Fruit fly (Drosophila melanogaster) whole organism, prepupa: Measurements from ENCODE around the gene Hml.

Experiments used
- Blimp-1 ChIP-seq: fragments of 200-800 bp; sonication (Bioruptor generic); optimal IDR thresholded peaks from 3 replicates; lab custom pipeline; 2017; ENCODE audit warnings: missing biosample characterization, missing genetic modification characterization, mild to moderate bottlenecking, moderate library complexity, missing genetic modification reagents
- CG11294 ChIP-seq: fragments of 200-800 bp; sonication (Bioruptor generic); IDR thresholded peaks from 2 replicates; pipeline ENCODE4 v1.3.6; 2022; ENCODE audit warnings: missing biosample characterization, missing genetic modification characterization
- CG16779 ChIP-seq: fragments of 200-800 bp; sonication (Bioruptor generic); optimal IDR thresholded peaks from 3 replicates; lab custom pipeline; 2017; ENCODE audit warnings: missing biosample characterization, mild to moderate bottlenecking, missing genetic modification characterization
- CG32006 ChIP-seq: fragments of 200-800 bp; sonication (Bioruptor generic); optimal IDR thresholded peaks from 3 replicates; lab custom pipeline; 2017; ENCODE audit warnings: missing biosample characterization, mild to moderate bottlenecking, missing genetic modification characterization
- CG3919 ChIP-seq: fragments of 200-800 bp; sonication (Bioruptor generic); optimal IDR thresholded peaks from 3 replicates; lab custom pipeline; 2016; ENCODE audit warnings: missing biosample characterization, missing genetic modification characterization
- CG6276 ChIP-seq: fragments of 200-800 bp; sonication (Bioruptor generic); optimal IDR thresholded peaks from 2 replicates; lab custom pipeline; 2017; ENCODE audit warnings: missing biosample characterization, mild to moderate bottlenecking, missing genetic modification characterization
- CG6792 ChIP-seq: fragments of 200-800 bp; sonication (Bioruptor generic); optimal IDR thresholded peaks from 3 replicates; lab custom pipeline; 2016; ENCODE audit warnings: missing biosample characterization, missing genetic modification characterization
- CG6808 ChIP-seq: fragments of 200-800 bp; sonication (Bioruptor generic); optimal IDR thresholded peaks from 3 replicates; lab custom pipeline; 2017; ENCODE audit warnings: missing biosample characterization, missing genetic modification characterization, mild to moderate bottlenecking, moderate library complexity, missing genetic modification reagents
- CG6854 ChIP-seq: fragments of 200-800 bp; sonication (Bioruptor generic); optimal IDR thresholded peaks from 2 replicates; lab custom pipeline; 2017; ENCODE audit warnings: missing biosample characterization, mild to moderate bottlenecking, missing genetic modification characterization
- CG8319 ChIP-seq: fragments of 200-800 bp; sonication (Bioruptor generic); optimal IDR thresholded peaks from 3 replicates; lab custom pipeline; 2016; ENCODE audit warnings: missing biosample characterization, missing genetic modification characterization
- CG9139 ChIP-seq: fragments of 200-800 bp; sonication (Bioruptor generic); optimal IDR thresholded peaks from 3 replicates; lab custom pipeline; 2017; ENCODE audit warnings: missing biosample characterization, mild to moderate bottlenecking, missing genetic modification characterization
- Eip75B ChIP-seq: fragments of 200-800 bp; sonication (Bioruptor generic); optimal IDR thresholded peaks from 3 replicates; lab custom pipeline; 2016; ENCODE audit warnings: missing biosample characterization, missing genetic modification characterization
- Eip78C ChIP-seq: fragments of 200-800 bp; sonication (Bioruptor generic); peaks from one replicate; lab custom pipeline; 2016; ENCODE audit warnings: missing biosample characterization, missing genetic modification characterization
- Ets21C ChIP-seq: fragments of 200-800 bp; sonication (Bioruptor generic); optimal IDR thresholded peaks from 3 replicates; lab custom pipeline; 2016; ENCODE audit warnings: missing biosample characterization, missing genetic modification characterization
- Ets96B ChIP-seq: fragments of 200-800 bp; optimal IDR thresholded peaks from 2 replicates; lab custom pipeline; 2019; ENCODE audit warnings: missing biosample characterization, mild to moderate bottlenecking, missing genetic modification characterization, moderate library complexity
- Hr4 ChIP-seq: fragments of 200-800 bp; sonication (Bioruptor generic); optimal IDR thresholded peaks from 3 replicates; lab custom pipeline; 2016; ENCODE audit warnings: missing biosample characterization, missing genetic modification characterization
- Lpt ChIP-seq: fragments of 200-800 bp; sonication (Bioruptor generic); optimal IDR thresholded peaks from 3 replicates; lab custom pipeline; 2016; ENCODE audit warnings: missing biosample characterization, missing genetic modification characterization
- Smox ChIP-seq: fragments of 200-800 bp; sonication (Bioruptor generic); optimal IDR thresholded peaks from 3 replicates; lab custom pipeline; 2016; ENCODE audit warnings: missing biosample characterization, missing genetic modification characterization
- Sox14 ChIP-seq: fragments of 200-800 bp; sonication (Bioruptor generic); optimal IDR thresholded peaks from 3 replicates; lab custom pipeline; 2016; ENCODE audit warnings: missing biosample characterization, missing genetic modification characterization
- Sox15 ChIP-seq: fragments of 200-800 bp; sonication (Bioruptor generic); optimal IDR thresholded peaks from 3 replicates; lab custom pipeline; 2016; ENCODE audit warnings: missing biosample characterization, missing genetic modification characterization
- achi ChIP-seq: fragments of 200-800 bp; sonication (Bioruptor generic); optimal IDR thresholded peaks from 3 replicates; lab custom pipeline; 2016; ENCODE audit warnings: missing biosample characterization, missing genetic modification characterization
- acj6 ChIP-seq: fragments of 200-800 bp; sonication (Bioruptor generic); optimal IDR thresholded peaks from 3 replicates; lab custom pipeline; 2016; ENCODE audit warnings: missing biosample characterization, missing genetic modification characterization
- cyc ChIP-seq: fragments of 200-800 bp; sonication (Bioruptor generic); optimal IDR thresholded peaks from 3 replicates; lab custom pipeline; 2016; ENCODE audit warnings: missing biosample characterization, missing genetic modification characterization
- eg ChIP-seq: fragments of 200-800 bp; sonication (Bioruptor generic); IDR thresholded peaks from 3 replicates; pipeline ENCODE4 v1.3.6; 2022; ENCODE audit warnings: missing biosample characterization, missing genetic modification characterization
- esn ChIP-seq: fragments of 200-800 bp; sonication (Bioruptor generic); optimal IDR thresholded peaks from 2 replicates; lab custom pipeline; 2016; ENCODE audit warnings: missing biosample characterization, mild to moderate bottlenecking, missing genetic modification characterization, moderate library complexity
- fd59A ChIP-seq: fragments of 200-800 bp; sonication (Bioruptor generic); optimal IDR thresholded peaks from 2 replicates; lab custom pipeline; 2017; ENCODE audit warnings: missing biosample characterization, mild to moderate bottlenecking, missing genetic modification characterization, missing genetic modification reagents
- fkh ChIP-seq: fragments of 200-800 bp; sonication (Bioruptor generic); optimal IDR thresholded peaks from 3 replicates; lab custom pipeline; 2017; ENCODE audit warnings: missing biosample characterization, mild to moderate bottlenecking, missing genetic modification characterization, moderate library complexity
- spab ChIP-seq: fragments of 200-800 bp; sonication (Bioruptor generic); optimal IDR thresholded peaks from 2 replicates; lab custom pipeline; 2017; ENCODE audit warnings: missing biosample characterization, mild to moderate bottlenecking, missing genetic modification characterization, missing genetic modification reagents
- topi ChIP-seq: fragments of 200-800 bp; sonication (Bioruptor generic); optimal IDR thresholded peaks from 3 replicates; lab custom pipeline; 2016; ENCODE audit warnings: missing biosample characterization, missing genetic modification characterization

Gene Hml

DNA sequence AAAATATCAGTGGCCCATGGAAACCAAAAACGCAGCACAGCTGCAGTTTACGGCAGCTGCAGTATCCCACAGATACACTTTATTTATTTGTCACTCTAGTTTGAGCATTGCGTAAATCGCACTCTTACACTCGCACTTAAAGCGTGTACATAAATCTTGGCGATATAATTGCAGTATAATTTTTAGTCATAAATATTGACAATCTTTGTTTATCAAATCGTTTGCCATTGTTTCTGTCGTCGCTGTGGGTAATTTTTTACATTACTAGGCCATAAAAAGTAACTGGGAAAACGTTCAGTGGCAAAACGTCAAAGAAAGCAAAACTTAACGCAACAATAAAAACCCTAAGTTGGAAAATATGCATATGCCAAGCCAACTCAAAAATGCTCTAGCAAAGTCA is 32.0 kb downstream of the Hml start:
- TF ChIP-seq Hr4 (GFP tag; lab: Kevin White, UChicago) (peak; percentile 53), topi (GFP tag; lab: Kevin White, UChicago) (no peak), CG3919 (GFP tag; lab: Kevin White, UChicago) (peak; percentile 65), fd59A (GFP tag; lab: Kevin White, UChicago) (no peak), Lpt (GFP tag; lab: Kevin White, UChicago) (peak; percentile 69)

DNA sequence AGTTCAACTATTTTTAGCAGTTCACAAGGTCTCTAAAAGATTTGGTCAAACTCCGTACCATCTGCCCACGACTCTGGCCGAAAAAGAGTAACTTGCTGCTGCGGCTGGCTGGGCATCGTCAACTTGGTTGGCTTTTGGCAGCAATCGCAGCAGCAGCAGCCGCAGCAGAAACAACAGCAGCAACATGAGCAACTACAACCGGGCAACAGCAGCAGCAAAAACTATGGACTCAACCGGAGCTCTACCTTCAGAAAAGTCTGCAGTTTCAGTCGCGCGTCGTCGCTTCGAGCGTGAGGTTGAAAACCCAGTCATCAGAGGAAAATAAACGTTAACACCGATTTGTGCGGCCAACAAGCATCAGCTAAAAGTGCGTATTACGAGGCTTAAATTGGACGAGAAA is 32.9 kb downstream of the Hml start, which contains the start of gene CG13737:
TSS of gene CG13737 (plus strand) at position 266 of the 400 bp plus-strand sequence.
- TF ChIP-seq CG3919 (GFP tag; lab: Kevin White, UChicago) (peak; percentile 48), CG11294 (GFP tag; lab: Robert Waterston, UW) (no peak), Eip78C (GFP tag; lab: Kevin White, UChicago) (peak; percentile 54), eg (GFP tag; lab: Robert Waterston, UW) (peak; percentile 59; the same call in 1 of the 3 replicates), CG6792 (GFP tag; lab: Kevin White, UChicago) (no peak), Lpt (GFP tag; lab: Kevin White, UChicago) (peak; percentile 17)

DNA sequence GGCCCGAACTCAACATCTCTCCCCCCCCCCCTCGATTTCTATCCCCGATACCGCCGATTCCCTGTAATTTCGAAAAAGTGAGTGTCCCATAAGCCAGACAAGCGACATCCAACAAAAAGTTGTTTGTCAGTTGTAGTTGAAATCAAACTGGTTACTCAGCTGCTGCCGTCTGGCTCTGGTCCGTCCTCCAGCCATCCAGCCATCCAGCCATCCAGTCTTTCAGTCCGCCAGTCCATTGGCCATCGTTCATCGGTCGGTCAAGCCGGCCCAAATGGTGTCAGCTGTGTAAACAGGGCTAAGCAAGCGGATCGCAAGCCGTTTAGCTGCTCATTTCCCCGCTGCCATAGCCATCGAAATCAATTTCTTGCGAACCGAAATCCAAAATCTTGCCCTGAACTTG is 35.7 kb downstream of the Hml start:
- peak; percentile 37 for TF ChIP-seq Blimp-1 (GFP tag; lab: Kevin White, UChicago)
- TF ChIP-seq Eip75B (GFP tag; lab: Kevin White, UChicago), result no peak
- peak; percentile 10 for TF ChIP-seq Lpt (GFP tag; lab: Kevin White, UChicago)
- peak; percentile 61 for TF ChIP-seq Eip78C (GFP tag; lab: Kevin White, UChicago)

DNA sequence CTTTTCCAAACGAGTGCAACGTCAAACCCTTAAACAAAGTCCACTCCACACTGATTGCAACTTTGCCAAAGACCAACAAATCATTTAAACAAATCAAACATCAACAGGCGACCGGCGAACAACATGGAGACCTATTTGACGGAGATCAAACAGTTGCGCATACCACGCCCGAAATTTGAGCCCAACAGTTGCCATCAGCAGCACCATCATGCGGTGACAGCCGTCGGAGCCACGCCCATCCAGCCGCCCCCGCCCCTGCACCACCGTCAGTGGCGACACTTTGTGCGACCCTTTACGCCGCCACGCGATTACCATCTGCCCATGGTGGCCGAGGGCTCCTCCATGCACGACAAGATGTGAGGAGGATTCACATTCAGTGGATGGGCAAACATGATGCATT is 36.7 kb downstream of the Hml start:
- no peak for TF ChIP-seq esn (GFP tag; lab: Kevin White, UChicago)
- TF ChIP-seq CG6276, result no peak
- no peak for TF ChIP-seq CG16779 (tag; lab: Kevin White, UChicago)
- peak; percentile 22 for TF ChIP-seq fkh (GFP tag; lab: Kevin White, UChicago)
- peak; percentile 10 for TF ChIP-seq Eip78C (GFP tag; lab: Kevin White, UChicago)
- no peak for TF ChIP-seq spab (GFP tag; lab: Kevin White, UChicago)
- no peak for TF ChIP-seq Blimp-1 (GFP tag; lab: Kevin White, UChicago)
- no peak for TF ChIP-seq cyc (GFP tag; lab: Kevin White, UChicago)
- TF ChIP-seq Smox (GFP tag; lab: Kevin White, UChicago), result no peak
- no peak for TF ChIP-seq CG8319
- TF ChIP-seq Sox15 (GFP tag; lab: Kevin White, UChicago), result no peak
- no peak for TF ChIP-seq topi (GFP tag; lab: Kevin White, UChicago)
- TF ChIP-seq, all 60 proteins: peak for 2

DNA sequence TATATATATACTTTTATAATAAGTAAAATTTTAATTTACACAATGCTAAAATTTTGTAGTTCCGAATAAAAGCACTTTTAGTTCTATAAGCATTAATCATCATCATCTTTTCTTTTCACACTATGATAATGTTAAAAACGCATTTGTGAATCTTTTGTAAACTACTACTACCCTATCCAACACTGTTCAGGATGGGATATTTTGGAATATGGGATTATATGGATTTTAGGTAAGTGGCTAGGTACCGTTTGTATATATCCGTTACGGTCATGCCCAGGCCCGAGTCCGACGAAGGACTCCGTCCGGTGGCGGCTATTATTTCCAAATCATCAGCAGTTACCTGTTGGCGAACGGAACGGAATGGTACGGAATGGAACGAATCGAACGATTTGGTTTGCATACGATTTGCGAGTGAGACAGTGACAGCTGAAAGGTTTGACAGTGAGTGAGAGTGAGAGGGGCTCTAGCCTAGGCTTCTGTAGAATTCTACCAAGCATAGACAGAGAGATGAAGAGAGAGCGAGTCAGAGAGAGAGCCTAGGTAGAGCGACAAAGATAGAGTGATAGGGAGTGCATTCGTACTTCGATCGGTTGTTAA is 38.7 kb downstream of the Hml start:
- TF ChIP-seq CG6792 (GFP tag; lab: Kevin White, UChicago), result no peak
- no peak for TF ChIP-seq Ets96B
- no peak for TF ChIP-seq Lpt (GFP tag; lab: Kevin White, UChicago)
- no peak for TF ChIP-seq CG9139 (GFP tag; lab: Kevin White, UChicago)
- TF ChIP-seq CG6808 (GFP tag; lab: Kevin White, UChicago), result no peak
- TF ChIP-seq acj6 (GFP tag; lab: Kevin White, UChicago), result no peak
- no peak for TF ChIP-seq CG32006 (GFP tag; lab: Kevin White, UChicago)
- TF ChIP-seq Sox15 (GFP tag; lab: Kevin White, UChicago), result no peak
- TF ChIP-seq eg (GFP tag; lab: Robert Waterston, UW), result no peak
- TF ChIP-seq CG6854 (GFP tag; lab: Kevin White, UChicago), result no peak

DNA sequence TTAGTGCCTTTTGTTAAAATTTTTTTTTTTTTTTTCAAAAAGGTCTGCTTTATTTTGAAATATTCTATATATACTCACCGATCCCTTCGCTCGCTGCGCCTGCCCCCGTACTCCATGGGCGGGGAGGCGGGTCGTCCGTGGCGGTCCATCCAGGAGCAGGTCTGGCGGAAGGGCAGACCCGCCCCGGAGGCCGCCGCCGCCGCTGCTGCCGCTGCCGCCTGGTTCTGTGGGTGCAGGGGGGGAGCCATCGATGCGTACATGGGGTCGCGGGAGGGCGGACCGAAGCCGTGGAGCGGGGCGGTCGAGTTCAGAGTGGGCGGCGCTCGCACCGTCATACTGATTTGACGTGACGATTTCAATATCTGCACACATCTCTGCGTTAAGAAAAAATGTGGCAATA is 41.2 kb downstream of the Hml start:
- no peak for TF ChIP-seq Ets21C (GFP tag; lab: Kevin White, UChicago)
- no peak for TF ChIP-seq achi (GFP tag; lab: Kevin White, UChicago)
- TF ChIP-seq Sox14 (GFP tag; lab: Kevin White, UChicago), result no peak
- no peak for TF ChIP-seq Sox15 (GFP tag; lab: Kevin White, UChicago)
- TF ChIP-seq CG6276, result no peak
- TF ChIP-seq CG3919 (GFP tag; lab: Kevin White, UChicago), result no peak
